Fruit fly (Drosophila melanogaster) whole organism, embryonic: Measurements from ENCODE around the gene Ptp36E.

ENCODE experiments used
- Bgb ChIP-seq: fragments of 200-800 bp; sonication (Bioruptor generic); IDR thresholded peaks from 2 replicates; pipeline ENCODE4 v1.3.6; 2022; ENCODE audit warnings: missing biosample characterization, missing genetic modification characterization; ENCODE audit not compliant: partially characterized antibody
- Bteb2 ChIP-seq: fragments of 200-800 bp; sonication (Bioruptor generic); optimal IDR thresholded peaks from 2 replicates; lab custom pipeline; 2016; ENCODE audit warnings: missing biosample characterization, missing genetic modification characterization
- CG11723 ChIP-seq: fragments of 200-800 bp; sonication (Bioruptor generic); optimal IDR thresholded peaks from 2 replicates; lab custom pipeline; 2017; ENCODE audit warnings: missing biosample characterization, mild to moderate bottlenecking, missing genetic modification characterization
- CG12219 ChIP-seq: fragments of 200-800 bp; sonication (Bioruptor generic); optimal IDR thresholded peaks from 3 replicates; lab custom pipeline; 2018; ENCODE audit warnings: missing biosample characterization, mild to moderate bottlenecking, missing genetic modification characterization
- CG12299 ChIP-seq: fragments of 200-800 bp; sonication (Bioruptor generic); optimal IDR thresholded peaks from 2 replicates; lab custom pipeline; 2018; ENCODE audit warnings: missing biosample characterization, mild to moderate bottlenecking, missing genetic modification characterization
- CG13296 ChIP-seq: fragments of 200-800 bp; sonication (Bioruptor generic); optimal IDR thresholded peaks from 3 replicates; lab custom pipeline; 2018; ENCODE audit warnings: missing biosample characterization, mild to moderate bottlenecking, missing genetic modification characterization
- CG15514 ChIP-seq: fragments of 200-800 bp; sonication (Bioruptor generic); optimal IDR thresholded peaks from 3 replicates; lab custom pipeline; 2017; ENCODE audit warnings: missing biosample characterization, missing genetic modification characterization, mild to moderate bottlenecking, moderate library complexity, missing genetic modification reagents
- CG1647 ChIP-seq: fragments of 200-800 bp; sonication (Bioruptor generic); optimal IDR thresholded peaks from 3 replicates; lab custom pipeline; 2016; ENCODE audit warnings: missing biosample characterization, missing genetic modification characterization
- CG17359 ChIP-seq: fragments of 200-800 bp; sonication (Bioruptor generic); optimal IDR thresholded peaks from 3 replicates; lab custom pipeline; 2018; ENCODE audit warnings: missing biosample characterization, mild to moderate bottlenecking, missing genetic modification characterization, moderate library complexity
- CG17829 ChIP-seq: fragments of 200-800 bp; optimal IDR thresholded peaks from 2 replicates; lab custom pipeline; 2019; ENCODE audit warnings: missing biosample characterization, mild to moderate bottlenecking, missing genetic modification characterization, moderate library complexity
- CG1792 ChIP-seq: fragments of 200-800 bp; sonication (Bioruptor generic); optimal IDR thresholded peaks from 2 replicates; lab custom pipeline; 2016; ENCODE audit warnings: missing biosample characterization, missing genetic modification characterization
- CG2129 ChIP-seq: fragments of 200-800 bp; sonication (Bioruptor generic); IDR thresholded peaks from 2 replicates; pipeline ENCODE4 v1.3.6; 2022; ENCODE audit warnings: missing biosample characterization, missing genetic modification characterization; ENCODE audit not compliant: partially characterized antibody
- CG2712 ChIP-seq: fragments of 200-800 bp; optimal IDR thresholded peaks from 3 replicates; lab custom pipeline; 2019; ENCODE audit warnings: missing biosample characterization, mild to moderate bottlenecking, missing genetic modification characterization, moderate library complexity
- CG31388 ChIP-seq: fragments of 200-800 bp; sonication (Bioruptor generic); optimal IDR thresholded peaks from 2 replicates; lab custom pipeline; 2016; ENCODE audit warnings: missing biosample characterization, missing genetic modification characterization
- CG3163 ChIP-seq: fragments of 200-800 bp; sonication (Bioruptor generic); optimal IDR thresholded peaks from 3 replicates; lab custom pipeline; 2016; ENCODE audit warnings: missing biosample characterization, missing genetic modification characterization
- CG6254 ChIP-seq: fragments of 200-800 bp; sonication (Bioruptor generic); optimal IDR thresholded peaks from 3 replicates; lab custom pipeline; 2017; ENCODE audit warnings: mild to moderate bottlenecking, missing biosample characterization, missing genetic modification reagents, missing genetic modification characterization
- CG6791 ChIP-seq: fragments of 200-800 bp; sonication (Bioruptor generic); IDR thresholded peaks from 3 replicates; pipeline ENCODE4 v1.3.6; 2022; ENCODE audit warnings: missing biosample characterization, missing genetic modification characterization; ENCODE audit not compliant: partially characterized antibody
- CG7372 ChIP-seq: fragments of 200-800 bp; sonication (Bioruptor generic); IDR thresholded peaks from 2 replicates; pipeline ENCODE4 v1.3.6; 2022; ENCODE audit warnings: missing biosample characterization, missing genetic modification characterization
- Deaf1 ChIP-seq: fragments of 200-800 bp; optimal IDR thresholded peaks from 3 replicates; lab custom pipeline; 2019; ENCODE audit warnings: missing biosample characterization, mild to moderate bottlenecking, missing genetic modification characterization, moderate library complexity
- Elba2 ChIP-seq: fragments of 200-800 bp; sonication (Bioruptor generic); optimal IDR thresholded peaks from 3 replicates; lab custom pipeline; 2016; ENCODE audit warnings: missing biosample characterization, missing genetic modification characterization
- Hmr ChIP-seq: fragments of 200-800 bp; sonication (Bioruptor generic); optimal IDR thresholded peaks from 3 replicates; lab custom pipeline; 2017; ENCODE audit warnings: mild to moderate bottlenecking, missing biosample characterization, missing genetic modification reagents, missing genetic modification characterization
- Hmx ChIP-seq: fragments of 200-800 bp; sonication (Bioruptor generic); optimal IDR thresholded peaks from 2 replicates; lab custom pipeline; 2016; ENCODE audit warnings: missing biosample characterization, missing genetic modification characterization
- Jarid2 ChIP-seq: fragments of 200-800 bp; sonication (Bioruptor generic); optimal IDR thresholded peaks from 3 replicates; lab custom pipeline; 2017; ENCODE audit warnings: mild to moderate bottlenecking, missing biosample characterization, missing genetic modification reagents, missing genetic modification characterization
- Opbp ChIP-seq: fragments of 200-800 bp; sonication (Bioruptor generic); IDR thresholded peaks from 3 replicates; pipeline ENCODE4 v1.3.6; 2022; ENCODE audit warnings: missing biosample characterization, missing genetic modification characterization; ENCODE audit not compliant: partially characterized antibody
- Pdp1 ChIP-seq, 2 experiments: fragments of 200-800 bp; sonication (Bioruptor generic); optimal IDR thresholded peaks; 3 replicates each; lab custom pipeline; 2016; ENCODE audit warnings: missing biosample characterization in 2 of 2, missing genetic modification characterization in 2 of 2, mild to moderate bottlenecking in 1 of 2, moderate library complexity in 1 of 2
- Ptx1 ChIP-seq: fragments of 200-800 bp; sonication (Bioruptor generic); IDR thresholded peaks from 2 replicates; pipeline ENCODE4 v1.3.6; 2022; ENCODE audit warnings: missing biosample characterization, missing genetic modification characterization
- Scr ChIP-seq: fragments of 200-800 bp; sonication (Bioruptor generic); IDR thresholded peaks from 2 replicates; pipeline ENCODE4 v1.3.6; 2022; ENCODE audit warnings: missing biosample characterization, missing genetic modification characterization; ENCODE audit not compliant: partially characterized antibody
- Ssrp ChIP-seq: fragments of 200-800 bp; sonication (Bioruptor generic); optimal IDR thresholded peaks from 2 replicates; lab custom pipeline; 2018; ENCODE audit warnings: missing biosample characterization, mild to moderate bottlenecking, missing genetic modification characterization, moderate library complexity
- ash1 ChIP-seq: fragments of 200-800 bp; sonication (Bioruptor generic); optimal IDR thresholded peaks from 2 replicates; lab custom pipeline; 2018; ENCODE audit warnings: missing biosample characterization, mild to moderate bottlenecking, missing genetic modification characterization
- ci ChIP-seq: fragments of 200-800 bp; sonication (Bioruptor generic); IDR thresholded peaks from 3 replicates; pipeline ENCODE4 v1.3.6; 2022; ENCODE audit warnings: missing biosample characterization, missing genetic modification characterization
- corto ChIP-seq: fragments of 200-800 bp; sonication (Bioruptor generic); optimal IDR thresholded peaks from 2 replicates; lab custom pipeline; 2016; ENCODE audit warnings: missing biosample characterization, mild to moderate bottlenecking, missing genetic modification characterization, moderate library complexity
- cwo ChIP-seq: fragments of 200-800 bp; sonication (Bioruptor generic); optimal IDR thresholded peaks from 3 replicates; lab custom pipeline; 2017; ENCODE audit warnings: missing biosample characterization, missing genetic modification characterization, mild to moderate bottlenecking, moderate library complexity, missing genetic modification reagents
- dysf ChIP-seq: fragments of 200-800 bp; sonication (Bioruptor generic); IDR thresholded peaks from 3 replicates; pipeline ENCODE4 v1.3.6; 2022; ENCODE audit warnings: missing biosample characterization, missing genetic modification characterization
- ewg ChIP-seq: fragments of 200-800 bp; sonication (Bioruptor generic); optimal IDR thresholded peaks from 3 replicates; lab custom pipeline; 2017; ENCODE audit warnings: mild to moderate bottlenecking, missing biosample characterization, missing genetic modification reagents, missing genetic modification characterization
- ham ChIP-seq: fragments of 200-800 bp; sonication (Bioruptor generic); IDR thresholded peaks from 2 replicates; pipeline ENCODE4 v1.3.6; 2022; ENCODE audit warnings: missing biosample characterization, missing genetic modification characterization
- her ChIP-seq: fragments of 200-800 bp; sonication (Bioruptor generic); optimal IDR thresholded peaks from 2 replicates; lab custom pipeline; 2016; ENCODE audit warnings: missing biosample characterization, missing genetic modification characterization
- kah ChIP-seq: fragments of 200-800 bp; sonication (Bioruptor generic); optimal IDR thresholded peaks from 2 replicates; lab custom pipeline; 2018; ENCODE audit warnings: missing biosample characterization, mild to moderate bottlenecking, missing genetic modification characterization
- lilli ChIP-seq: fragments of 200-800 bp; sonication (Bioruptor generic); optimal IDR thresholded peaks from 3 replicates; lab custom pipeline; 2016; ENCODE audit warnings: missing biosample characterization, missing genetic modification characterization
- odd ChIP-seq: fragments of 200-800 bp; sonication (Bioruptor generic); optimal IDR thresholded peaks from 2 replicates; lab custom pipeline; 2017; ENCODE audit warnings: missing biosample characterization, mild to moderate bottlenecking, missing genetic modification characterization
- pb ChIP-seq: fragments of 200-800 bp; sonication (Bioruptor generic); optimal IDR thresholded peaks from 3 replicates; lab custom pipeline; 2016; ENCODE audit warnings: missing biosample characterization, missing genetic modification characterization
- peb ChIP-seq: fragments of 200-800 bp; sonication (Bioruptor generic); IDR thresholded peaks from 2 replicates; pipeline ENCODE4 v1.3.6; 2022; ENCODE audit warnings: missing biosample characterization, missing genetic modification characterization
- scrt ChIP-seq: fragments of 200-800 bp; sonication (Bioruptor generic); optimal IDR thresholded peaks from 2 replicates; lab custom pipeline; 2018; ENCODE audit warnings: missing biosample characterization, mild to moderate bottlenecking, missing genetic modification characterization, moderate library complexity
- shn ChIP-seq: fragments of 200-800 bp; sonication (Bioruptor generic); optimal IDR thresholded peaks from 3 replicates; lab custom pipeline; 2016; ENCODE audit warnings: missing biosample characterization, missing genetic modification characterization
- slou ChIP-seq: fragments of 200-800 bp; sonication (Bioruptor generic); optimal IDR thresholded peaks from 3 replicates; lab custom pipeline; 2016; ENCODE audit warnings: missing biosample characterization, missing genetic modification characterization
- stc ChIP-seq: fragments of 200-800 bp; sonication (Bioruptor generic); IDR thresholded peaks from 2 replicates; pipeline ENCODE4 v1.3.6; 2022; ENCODE audit warnings: missing biosample characterization, missing genetic modification characterization
- stwl ChIP-seq: fragments of 200-800 bp; sonication (Bioruptor generic); optimal IDR thresholded peaks from 3 replicates; lab custom pipeline; 2018; ENCODE audit warnings: missing biosample characterization, mild to moderate bottlenecking, missing genetic modification characterization, moderate library complexity
- sug ChIP-seq: fragments of 200-800 bp; optimal IDR thresholded peaks from 2 replicates; lab custom pipeline; 2019; ENCODE audit warnings: missing biosample characterization, mild to moderate bottlenecking, missing genetic modification characterization, moderate library complexity
- tin ChIP-seq: fragments of 200-800 bp; sonication (Bioruptor generic); optimal IDR thresholded peaks from 3 replicates; lab custom pipeline; 2016; ENCODE audit warnings: missing biosample characterization, missing genetic modification characterization
- zf30C ChIP-seq: fragments of 200-800 bp; sonication (Bioruptor generic); optimal IDR thresholded peaks from 3 replicates; lab custom pipeline; 2018; ENCODE audit warnings: missing biosample characterization, mild to moderate bottlenecking, missing genetic modification characterization

Ptp36E gene

DNA sequence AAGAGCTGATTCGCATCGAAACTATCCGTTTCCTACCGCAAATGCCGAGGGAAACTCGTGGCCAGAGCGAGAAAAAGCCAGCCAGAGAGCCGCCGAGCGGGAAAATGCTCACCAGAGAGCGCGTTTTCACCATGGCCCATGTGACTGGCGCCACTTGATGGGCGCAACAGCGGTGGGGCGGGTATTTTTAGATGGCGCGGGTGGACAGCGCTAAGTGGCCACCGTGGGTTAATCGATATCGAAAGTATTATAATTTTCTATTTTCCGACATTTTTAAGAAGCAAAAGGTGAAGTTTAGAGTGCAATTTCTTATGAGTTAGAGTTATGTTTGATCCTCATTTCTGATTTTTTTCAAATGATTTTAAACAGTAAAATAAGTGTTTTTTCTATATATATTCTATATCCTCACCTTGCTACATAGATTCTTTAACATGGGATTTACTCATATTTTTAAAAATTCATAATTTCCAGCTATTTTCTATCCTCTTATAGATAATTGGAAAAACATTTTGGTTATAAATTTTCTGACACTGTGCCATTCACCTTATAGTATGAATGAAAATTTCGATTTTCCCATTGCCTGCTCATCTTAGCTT is at the start of gene Ptp36E:
Gene Ptp36E, minus strand, starts transcription at position 360 of the 596 bp plus-strand sequence.
- TF ChIP-seq corto = no peak
- TF ChIP-seq Ssrp (tag; lab: Kevin White, UChicago) = no peak
- TF ChIP-seq CG6791 (GFP tag; lab: Robert Waterston, UW) = no peak
- no peak for TF ChIP-seq ash1 (GFP tag; lab: Kevin White, UChicago)
- TF ChIP-seq ci (GFP tag; lab: Robert Waterston, UW) = peak; percentile 35; the same call in 1 of the 3 replicates
- peak; percentile 15 for TF ChIP-seq Bteb2 (GFP tag; lab: Kevin White, UChicago)
- TF ChIP-seq CG3163 (GFP tag; lab: Kevin White, UChicago) = no peak
- no peak for TF ChIP-seq her (GFP tag; lab: Kevin White, UChicago)
- TF ChIP-seq peb (GFP tag; lab: Robert Waterston, UW) = peak; percentile 61; the same call in 1 of the 2 replicates
- TF ChIP-seq CG6254 = peak; percentile 72
- peak in 1 of 2 experiments; percentile 58 for TF ChIP-seq Pdp1 (GFP tag; optimal IDR thresholded peaks at IDR 0.05; lab: Kevin White, UChicago)
- peak; percentile 84 for TF ChIP-seq dysf (GFP tag; lab: Robert Waterston, UW)
- TF ChIP-seq Opbp (GFP tag; lab: Robert Waterston, UW) = no peak
- TF ChIP-seq CG2129 (GFP tag; lab: Robert Waterston, UW) = no peak
- peak; percentile 42 for TF ChIP-seq lilli
- TF ChIP-seq CG1792 = no peak
- peak; percentile 36 for TF ChIP-seq CG11723 (GFP tag; lab: Kevin White, UChicago)
- TF ChIP-seq scrt (GFP tag; lab: Kevin White, UChicago) = peak; percentile 77
- peak; percentile 77 for TF ChIP-seq sug (tag; lab: Kevin White, UChicago)
- no peak for TF ChIP-seq Elba2 (GFP tag; lab: Kevin White, UChicago)
- no peak for TF ChIP-seq Bgb
- TF ChIP-seq stc = peak; percentile 87
- peak; percentile 89 for TF ChIP-seq CG2712
- peak; percentile 86 for TF ChIP-seq CG17359
- TF ChIP-seq tin (GFP tag; lab: Kevin White, UChicago) = peak; percentile 56
- TF ChIP-seq zf30C (GFP tag; lab: Kevin White, UChicago) = no peak
- peak; percentile 87 for TF ChIP-seq cwo (GFP tag; lab: Kevin White, UChicago)
- no peak for TF ChIP-seq ham (GFP tag; lab: Robert Waterston, UW)
- TF ChIP-seq CG12219 (GFP tag; lab: Kevin White, UChicago) = peak; percentile 56
- TF ChIP-seq CG7372 (GFP tag; lab: Robert Waterston, UW) = peak; percentile 79
- no peak for TF ChIP-seq CG12299 (tag; lab: Kevin White, UChicago)
- TF ChIP-seq CG13296 (GFP tag; lab: Kevin White, UChicago) = peak; percentile 85
- TF ChIP-seq Jarid2 (GFP tag; lab: Kevin White, UChicago) = peak; percentile 55
- no peak for TF ChIP-seq Hmx (GFP tag; lab: Kevin White, UChicago)
- peak; percentile 93 for TF ChIP-seq Hmr (GFP tag; lab: Kevin White, UChicago)
- peak; percentile 75 for TF ChIP-seq slou (GFP tag; lab: Kevin White, UChicago)
- TF ChIP-seq Deaf1 (tag; lab: Kevin White, UChicago) = peak; percentile 38
- no peak for TF ChIP-seq CG31388 (GFP tag; lab: Kevin White, UChicago)
- no peak for TF ChIP-seq Scr (GFP tag; lab: Robert Waterston, UW)
- TF ChIP-seq stwl = no peak
- TF ChIP-seq Ptx1 (GFP tag; lab: Robert Waterston, UW) = peak; percentile 79
- no peak for TF ChIP-seq pb (GFP tag; lab: Kevin White, UChicago)
- no peak for TF ChIP-seq CG1647 (GFP tag; lab: Kevin White, UChicago)
- TF ChIP-seq shn = no peak
- TF ChIP-seq ewg = peak; percentile 53
- TF ChIP-seq odd (GFP tag; lab: Kevin White, UChicago) = peak; percentile 49
- TF ChIP-seq CG15514 (GFP tag; lab: Kevin White, UChicago) = peak; percentile 69
- TF ChIP-seq CG17829 (tag; lab: Kevin White, UChicago) = no peak
- peak; percentile 69 for TF ChIP-seq kah
